Worm (Caenorhabditis elegans): Measurements from ENCODE around the gene ptr-22.

DNA sequence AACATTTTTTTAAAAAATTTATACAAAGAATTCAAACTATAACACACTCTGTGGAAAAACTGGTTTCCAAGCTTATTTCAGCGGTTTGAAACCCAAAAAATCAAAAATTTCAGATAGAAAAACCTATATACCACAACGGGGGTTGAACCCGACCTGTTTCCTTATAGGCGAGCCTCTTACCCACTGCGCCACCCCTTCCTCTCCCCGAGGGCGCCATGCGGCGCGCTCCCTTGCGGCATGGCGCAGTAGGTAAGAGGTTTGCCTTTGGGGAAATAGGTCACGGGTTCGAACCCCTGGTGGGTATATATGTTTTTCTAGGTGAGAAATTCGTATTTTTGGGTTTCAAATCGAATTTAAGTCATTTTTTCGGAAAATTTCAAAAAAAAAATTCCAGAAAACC is 18.1 kb downstream of the ptr-22 start:
- no peak for TF ChIP-seq unc-39 (tag; optimal IDR thresholded peaks at IDR 0.05)
- no peak for TF ChIP-seq lin-13 (GFP tag; optimal IDR thresholded peaks at IDR 0.05)
